Fruit fly (Drosophila melanogaster): ENCODE results near the gene CG6726.

DNA sequence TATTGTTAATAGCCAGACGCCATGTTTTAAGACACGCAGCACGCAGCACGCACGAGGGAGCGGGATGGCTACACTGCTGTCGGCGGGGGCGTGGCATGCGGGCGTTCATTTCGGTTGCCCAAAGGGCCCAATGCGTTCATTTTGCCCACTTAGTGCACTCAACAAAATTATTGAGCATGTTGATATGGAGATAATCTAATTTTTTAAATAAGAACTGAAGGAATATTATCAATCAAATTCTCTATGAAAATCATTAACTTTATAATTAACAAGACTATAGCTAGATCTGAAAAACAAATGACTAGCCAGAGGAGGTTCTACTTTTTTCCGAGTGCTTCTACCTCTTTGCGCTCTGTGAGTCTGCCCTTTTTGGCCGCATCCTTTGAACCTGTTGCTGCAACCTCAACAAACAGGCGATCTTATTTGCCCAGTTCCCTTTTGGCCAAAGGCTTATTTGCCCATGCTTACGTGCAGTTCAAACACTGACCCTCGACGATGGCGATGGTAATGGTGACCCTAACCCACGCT lies 41.8 kb downstream of the CG6726 start:
- TF ChIP-seq CG8478 (optimal IDR thresholded peaks at IDR 0.05), result no peak
- no peak for TF ChIP-seq CTCF (optimal IDR thresholded peaks at IDR 0.05)

Measured in S2 (cell line).